Worm (Caenorhabditis elegans) whole organism, early embryonic: ENCODE measurements around the gene F19B10.6.

Experiments used
- F13C5.2 ChIP-seq: sonication (generic microtip); optimal IDR thresholded peaks from 2 replicates; lab custom pipeline; 2017; ENCODE audit warnings: mild to moderate bottlenecking, missing genetic modification characterization, inconsistent platforms, missing compliant biosample characterization
- aly-1 ChIP-seq: sonication (generic microtip); optimal IDR thresholded peaks from 2 replicates; lab custom pipeline; 2016; ENCODE audit warnings: missing genetic modification characterization, missing compliant biosample characterization
- ama-1 ChIP-seq: fragments of 150-350 bp; optimal IDR thresholded peaks from 2 replicates; lab custom pipeline; 2014
- flt-1 ChIP-seq: fragments of 200-800 bp; sonication (Bioruptor generic); IDR thresholded peaks from 2 replicates; pipeline ENCODE4 v1.3.6; 2022; ENCODE audit warnings: missing genetic modification characterization, missing compliant biosample characterization
- hmg-4 ChIP-seq: fragments of 200-800 bp; sonication (Bioruptor generic); optimal IDR thresholded peaks from 2 replicates; lab custom pipeline; 2018; ENCODE audit warnings: mild to moderate bottlenecking, missing genetic modification characterization, missing compliant biosample characterization
- pes-1 ChIP-seq: fragments of 200-800 bp; sonication (Bioruptor generic); IDR thresholded peaks from 2 replicates; pipeline ENCODE4 v1.3.6; 2022; ENCODE audit warnings: missing genetic modification reagents, missing genetic modification characterization, missing compliant biosample characterization
- scrt-1 ChIP-seq: fragments of 200-800 bp; sonication (Bioruptor generic); IDR thresholded peaks from 2 replicates; pipeline ENCODE4 v1.3.6; 2022; ENCODE audit warnings: missing genetic modification characterization, missing compliant biosample characterization
- tbx-11 ChIP-seq: fragments of 200-800 bp; sonication (Bioruptor generic); IDR thresholded peaks from 2 replicates; pipeline ENCODE4 v1.3.6; 2022; ENCODE audit warnings: missing genetic modification characterization, missing compliant biosample characterization
- tra-4 ChIP-seq: sonication (generic microtip); optimal IDR thresholded peaks from 2 replicates; lab custom pipeline; 2017; ENCODE audit warnings: missing genetic modification characterization, missing compliant biosample characterization

DNA sequence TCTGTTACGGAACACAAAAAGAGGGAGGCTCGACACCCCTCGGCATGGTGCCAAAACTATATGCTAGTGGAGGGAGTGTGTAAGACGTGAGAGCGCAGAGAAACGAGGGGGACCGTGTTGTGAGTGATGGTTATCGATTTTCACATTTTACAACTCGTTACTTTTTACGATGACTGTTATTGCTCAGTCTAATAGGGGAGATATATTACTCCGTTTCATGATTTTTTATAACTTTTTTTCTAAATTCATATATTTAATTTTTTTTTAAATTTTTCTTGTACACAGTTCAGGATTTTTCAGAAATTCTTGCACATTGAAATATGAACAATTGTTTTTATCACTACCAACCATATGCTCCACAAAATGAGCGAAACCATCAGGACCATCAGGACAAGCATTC, 8.3 kb downstream of the F19B10.6 start, which contains the start of gene F19B10.5:
- no peak for TF ChIP-seq pes-1 (GFP tag; lab: Robert Waterston, UW)
- TF ChIP-seq ama-1 (lab: Kevin White, UChicago): no peak
- TF ChIP-seq aly-1 (tag; lab: Kevin White, UChicago): no peak
- no peak for TF ChIP-seq flt-1 (GFP tag; lab: Robert Waterston, UW)
- no peak for TF ChIP-seq F13C5.2 (tag; lab: Kevin White, UChicago)
- no peak for TF ChIP-seq scrt-1 (GFP tag; lab: Robert Waterston, UW)
- no peak for TF ChIP-seq tra-4 (tag; lab: Kevin White, UChicago)
- no peak for TF ChIP-seq hmg-4 (GFP tag; lab: Kevin White, UChicago)
- TF ChIP-seq tbx-11 (GFP tag; lab: Robert Waterston, UW): no peak
